Worm (Caenorhabditis elegans) whole organism, L3 larva: ENCODE measurements around the gene C15H7.4.

Source experiments
- elt-2 ChIP-seq: sonication (generic microtip); optimal IDR thresholded peaks from 2 replicates; lab custom pipeline; 2016; ENCODE audit warnings: missing genetic modification reagents, mild to moderate bottlenecking, missing genetic modification characterization, missing compliant biosample characterization
- fkh-10 ChIP-seq: sonication (generic microtip); optimal IDR thresholded peaks from 2 replicates; lab custom pipeline; 2017; ENCODE audit warnings: missing biosample characterization, missing genetic modification reagents, missing genetic modification characterization
- pha-4 ChIP-seq: fragments of 150-350 bp; optimal IDR thresholded peaks from 2 replicates; lab custom pipeline; 2014; ENCODE audit warnings: missing biosample characterization, missing genetic modification reagents, missing genetic modification characterization

ce11 chrIII:9616426-9616825 lies 39.3 kb downstream of the C15H7.4 start, which contains the start of gene hcp-3:
- TF ChIP-seq pha-4 (tag; lab: Kevin White, UChicago) (peak; percentile 62), elt-2 (tag; lab: Kevin White, UChicago) (peak; percentile 12), fkh-10 (GFP tag; lab: Kevin White, UChicago) (no peak)
